Worm (Caenorhabditis elegans) whole organism, late embryonic: ENCODE measurements around the gene pmt-1.

ENCODE experiments used
- ama-1 ChIP-seq: fragments of 150-350 bp; optimal IDR thresholded peaks from 2 replicates; lab custom pipeline; 2014
- ceh-2 ChIP-seq: sonication (generic microtip); optimal IDR thresholded peaks from 2 replicates; lab custom pipeline; 2016; ENCODE audit warnings: missing genotype, missing genetic modification characterization, missing compliant biosample characterization
- ceh-9 ChIP-seq: sonication (generic microtip); optimal IDR thresholded peaks from 2 replicates; lab custom pipeline; 2016; ENCODE audit warnings: mild to moderate bottlenecking, missing genetic modification characterization, inconsistent platforms, missing compliant biosample characterization
- dmd-4 ChIP-seq: sonication (generic microtip); optimal IDR thresholded peaks from 2 replicates; lab custom pipeline; 2016; ENCODE audit warnings: borderline replicate concordance, missing genetic modification characterization, missing compliant biosample characterization
- lim-6 ChIP-seq: sonication (generic microtip); optimal IDR thresholded peaks from 2 replicates; lab custom pipeline; 2016; ENCODE audit warnings: missing genetic modification characterization, missing compliant biosample characterization
- pqm-1 ChIP-seq: sonication (generic microtip); optimal IDR thresholded peaks from 2 replicates; lab custom pipeline; 2016; ENCODE audit warnings: missing genetic modification characterization, missing compliant biosample characterization
- sox-4 ChIP-seq: sonication (generic microtip); optimal IDR thresholded peaks from 2 replicates; lab custom pipeline; 2017; ENCODE audit warnings: mild to moderate bottlenecking, missing genetic modification characterization, inconsistent platforms, missing compliant biosample characterization

DNA sequence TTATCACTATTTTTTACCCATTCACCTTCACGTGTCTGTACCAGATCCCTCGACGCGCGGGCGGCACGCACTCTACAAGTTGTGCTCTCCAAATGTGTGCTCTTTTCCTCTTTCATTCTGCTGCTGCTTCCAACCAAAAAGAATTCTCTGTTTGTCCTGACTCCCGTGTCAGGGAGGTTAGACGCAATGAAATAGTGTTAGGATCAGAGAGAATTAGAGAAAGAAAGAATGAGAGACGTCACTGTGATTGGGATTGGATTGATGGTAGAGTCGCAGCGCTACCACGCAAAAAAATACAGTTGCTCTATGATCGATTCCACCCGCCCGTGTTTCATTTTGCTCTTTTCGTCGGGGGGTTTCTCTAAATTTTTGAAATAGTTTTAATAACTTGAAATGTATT lies 8.7 kb upstream of the pmt-1 start:
- TF ChIP-seq ceh-2 (tag; lab: Kevin White, UChicago) (no peak), ceh-9 (tag; lab: Kevin White, UChicago) (no peak), pqm-1 (tag; lab: Kevin White, UChicago) (no peak), ama-1 (lab: Kevin White, UChicago) (no peak), sox-4 (tag; lab: Kevin White, UChicago) (no peak), dmd-4 (tag; lab: Kevin White, UChicago) (no peak), lim-6 (tag; lab: Kevin White, UChicago) (no peak)
